Worm (Caenorhabditis elegans) whole organism, young adult: ENCODE data around the gene fbxa-69.
"Not testable (repeated sequence)": the region's sequence is repeated elsewhere in the genome, so short reads cannot be mapped to it uniquely, and the experiment has no call there.

ENCODE experiments used
- B0019.2 ChIP-seq: fragments of 200-800 bp; sonication (Bioruptor generic); conservative IDR thresholded peaks from 2 replicates; pipeline ENCODE4 v1.3.6; 2022; ENCODE audit warnings: missing genetic modification reagents, missing genetic modification characterization, missing compliant biosample characterization
- B0261.1 ChIP-seq: sonication (generic microtip); optimal IDR thresholded peaks from 2 replicates; lab custom pipeline; 2016; ENCODE audit warnings: mild to moderate bottlenecking, missing genetic modification characterization, moderate library complexity, missing compliant biosample characterization
- C17E4.6 ChIP-seq: fragments of 200-800 bp; sonication (Bioruptor generic); IDR thresholded peaks from 2 replicates; pipeline ENCODE4 v1.3.6; 2022; ENCODE audit warnings: missing genetic modification reagents, missing genetic modification characterization, missing compliant biosample characterization
- D2030.7 ChIP-seq: fragments of 200-800 bp; sonication (Bioruptor generic); IDR thresholded peaks from 2 replicates; pipeline ENCODE4 v1.3.6; 2022; ENCODE audit warnings: missing genetic modification reagents, missing genetic modification characterization, missing compliant biosample characterization
- F37B4.10 ChIP-seq: fragments of 200-800 bp; sonication (Bioruptor generic); IDR thresholded peaks from 2 replicates; pipeline ENCODE4 v1.3.6; 2022; ENCODE audit warnings: missing genetic modification characterization, missing compliant biosample characterization
- Y53F4B.3 ChIP-seq: fragments of 200-800 bp; sonication (Bioruptor generic); IDR thresholded peaks from 2 replicates; pipeline ENCODE4 v1.3.6; 2022; ENCODE audit warnings: missing genetic modification reagents, missing genetic modification characterization, missing compliant biosample characterization
- Y53G8AR.9 ChIP-seq: fragments of 200-800 bp; sonication (Bioruptor generic); conservative IDR thresholded peaks from 2 replicates; pipeline ENCODE4 v1.3.6; 2022; ENCODE audit warnings: missing genetic modification reagents, missing genetic modification characterization, missing compliant biosample characterization
- Y95B8A.8 ChIP-seq: fragments of 200-800 bp; sonication (Bioruptor generic); IDR thresholded peaks from 2 replicates; pipeline ENCODE4 v1.3.6; 2022; ENCODE audit warnings: missing genetic modification reagents, missing genetic modification characterization, missing compliant biosample characterization
- aptf-3 ChIP-seq: fragments of 200-800 bp; sonication (Bioruptor generic); IDR thresholded peaks from 2 replicates; pipeline ENCODE4 v1.3.6; 2022; ENCODE audit warnings: missing genetic modification characterization, missing compliant biosample characterization
- attf-3 ChIP-seq: fragments of 200-800 bp; sonication (Bioruptor generic); conservative IDR thresholded peaks from 2 replicates; pipeline ENCODE4 v1.3.6; 2022; ENCODE audit warnings: missing genetic modification reagents, missing genetic modification characterization, missing compliant biosample characterization
- attf-6 ChIP-seq: fragments of 200-800 bp; sonication (Bioruptor generic); IDR thresholded peaks from 2 replicates; pipeline ENCODE4 v1.3.6; 2022; ENCODE audit warnings: missing genetic modification reagents, missing genetic modification characterization, missing compliant biosample characterization
- bed-1 ChIP-seq: fragments of 200-800 bp; sonication (Bioruptor generic); IDR thresholded peaks from 2 replicates; pipeline ENCODE4 v1.3.6; 2022; ENCODE audit warnings: missing genetic modification reagents, missing genetic modification characterization, missing compliant biosample characterization
- cebp-1 ChIP-seq, 2 experiments: fragments of 200-800 bp in 1 of 2; sonication (Bioruptor generic) in 1 of 2; sonication (generic microtip) in 1 of 2; IDR thresholded peaks in 1 of 2; optimal IDR thresholded peaks in 1 of 2; 2 replicates each; pipeline versions ENCODE4 v1.3.6 to Lab custom; 2017 to 2022; ENCODE audit warnings: missing compliant biosample characterization in 2 of 2, missing genetic modification characterization in 2 of 2, mild to moderate bottlenecking in 1 of 2, missing genetic modification reagents in 1 of 2, moderate library complexity in 1 of 2
- cebp-2 ChIP-seq: fragments of 200-800 bp; sonication (Bioruptor generic); IDR thresholded peaks from 2 replicates; pipeline ENCODE4 v1.3.6; 2022; ENCODE audit warnings: missing genetic modification characterization, missing compliant biosample characterization
- ceh-100 ChIP-seq: fragments of 200-800 bp; sonication (Bioruptor generic); IDR thresholded peaks from 2 replicates; pipeline ENCODE4 v1.3.6; 2022; ENCODE audit warnings: missing genetic modification reagents, missing genetic modification characterization, missing compliant biosample characterization
- ceh-40 ChIP-seq: fragments of 200-800 bp; sonication (Bioruptor generic); IDR thresholded peaks from 2 replicates; pipeline ENCODE4 v1.3.6; 2022; ENCODE audit warnings: missing genetic modification characterization, missing compliant biosample characterization
- ceh-91 ChIP-seq: fragments of 200-800 bp; sonication (Bioruptor generic); IDR thresholded peaks from 2 replicates; pipeline ENCODE4 v1.3.6; 2022; ENCODE audit warnings: missing genetic modification reagents, missing genetic modification characterization, missing compliant biosample characterization
- dox-1 ChIP-seq: fragments of 200-800 bp; sonication (Bioruptor generic); IDR thresholded peaks from 2 replicates; pipeline ENCODE4 v1.3.6; 2022; ENCODE audit warnings: missing genetic modification reagents, missing genetic modification characterization, missing compliant biosample characterization
- efl-1 ChIP-seq: fragments of 150-350 bp; optimal IDR thresholded peaks from 2 replicates; lab custom pipeline; 2014; ENCODE audit warnings: missing biosample characterization, missing genetic modification reagents, missing genetic modification characterization
- egl-18 ChIP-seq: fragments of 200-800 bp; sonication (Bioruptor generic); IDR thresholded peaks from 2 replicates; pipeline ENCODE4 v1.3.6; 2022; ENCODE audit warnings: missing genetic modification reagents, missing genetic modification characterization, missing compliant biosample characterization
- egl-44 ChIP-seq: fragments of 200-800 bp; sonication (Bioruptor generic); IDR thresholded peaks from 2 replicates; pipeline ENCODE4 v1.3.6; 2022; ENCODE audit warnings: missing genetic modification reagents, missing genetic modification characterization, missing compliant biosample characterization
- egrh-3 ChIP-seq: fragments of 200-800 bp; sonication (Bioruptor generic); IDR thresholded peaks from 2 replicates; pipeline ENCODE4 v1.3.6; 2022; ENCODE audit warnings: missing genetic modification reagents, missing genetic modification characterization, missing compliant biosample characterization
- ekl-4 ChIP-seq: fragments of 200-800 bp; sonication (Bioruptor generic); IDR thresholded peaks from 2 replicates; pipeline ENCODE4 v1.3.6; 2022; ENCODE audit warnings: missing genetic modification reagents, missing genetic modification characterization, missing compliant biosample characterization
- hmg-1.2 ChIP-seq: fragments of 200-800 bp; sonication (Bioruptor generic); IDR thresholded peaks from 2 replicates; pipeline ENCODE4 v1.3.6; 2022; ENCODE audit warnings: missing genetic modification reagents, missing genetic modification characterization, missing compliant biosample characterization
- hmg-20 ChIP-seq: fragments of 200-800 bp; sonication (Bioruptor generic); IDR thresholded peaks from 2 replicates; pipeline ENCODE4 v1.3.6; 2022; ENCODE audit warnings: missing genetic modification reagents, missing genetic modification characterization, missing compliant biosample characterization
- hsf-1 ChIP-seq: fragments of 200-800 bp; sonication (Bioruptor generic); IDR thresholded peaks from 2 replicates; pipeline ENCODE4 v1.3.6; 2022; ENCODE audit warnings: missing genetic modification reagents, missing genetic modification characterization, missing compliant biosample characterization
- lin-26 ChIP-seq: fragments of 200-800 bp; sonication (Bioruptor generic); IDR thresholded peaks from 2 replicates; pipeline ENCODE4 v1.3.6; 2022; ENCODE audit warnings: missing genetic modification reagents, missing genetic modification characterization, missing compliant biosample characterization
- lir-1 ChIP-seq: fragments of 200-800 bp; sonication (Bioruptor generic); conservative IDR thresholded peaks from 2 replicates; pipeline ENCODE4 v1.3.6; 2022; ENCODE audit warnings: missing genetic modification reagents, missing genetic modification characterization, missing compliant biosample characterization
- madf-6 ChIP-seq: fragments of 200-800 bp; sonication (Bioruptor generic); IDR thresholded peaks from 2 replicates; pipeline ENCODE4 v1.3.6; 2022; ENCODE audit warnings: missing genetic modification reagents, missing genetic modification characterization, missing compliant biosample characterization
- mcd-1 ChIP-seq: fragments of 200-800 bp; sonication (Bioruptor generic); IDR thresholded peaks from 2 replicates; pipeline ENCODE4 v1.3.6; 2022; ENCODE audit warnings: missing genetic modification reagents, missing genetic modification characterization, missing compliant biosample characterization
- mes-4 ChIP-seq: sonication (generic microtip); optimal IDR thresholded peaks from 2 replicates; lab custom pipeline; 2016; ENCODE audit warnings: missing genotype, missing genetic modification characterization, missing compliant biosample characterization
- nfya-1 ChIP-seq: sonication (generic microtip); optimal IDR thresholded peaks from 2 replicates; lab custom pipeline; 2017; ENCODE audit warnings: antibody characterized with exemption, missing compliant biosample characterization, missing genetic modification characterization, borderline replicate concordance; ENCODE audit not compliant: insufficient read depth
- nfyb-1 ChIP-seq: fragments of 200-800 bp; sonication (Bioruptor generic); IDR thresholded peaks from 2 replicates; pipeline ENCODE4 v1.3.6; 2022; ENCODE audit warnings: missing genetic modification reagents, missing genetic modification characterization, missing compliant biosample characterization
- nhr-120 ChIP-seq: fragments of 200-800 bp; sonication (Bioruptor generic); IDR thresholded peaks from 2 replicates; pipeline ENCODE4 v1.3.6; 2022; ENCODE audit warnings: missing genetic modification characterization, missing compliant biosample characterization
- nhr-90 ChIP-seq: sonication (generic microtip); optimal IDR thresholded peaks from 2 replicates; lab custom pipeline; 2016; ENCODE audit warnings: missing genotype, mild to moderate bottlenecking, missing genetic modification characterization, missing compliant biosample characterization
- pbrm-1 ChIP-seq: fragments of 200-800 bp; sonication (Bioruptor generic); IDR thresholded peaks from 2 replicates; pipeline ENCODE4 v1.3.6; 2022; ENCODE audit warnings: missing genetic modification reagents, missing genetic modification characterization, missing compliant biosample characterization
- rcor-1 ChIP-seq: fragments of 200-800 bp; sonication (Bioruptor generic); IDR thresholded peaks from 2 replicates; pipeline ENCODE4 v1.3.6; 2022; ENCODE audit warnings: missing genetic modification reagents, missing genetic modification characterization, missing compliant biosample characterization
- rpc-1 ChIP-seq, 2 experiments: fragments of 150-350 bp in 1 of 2; sonication (generic microtip) in 1 of 2; optimal IDR thresholded peaks; 2 replicates each; lab custom pipeline; 2014 to 2018; ENCODE audit warnings: missing biosample characterization in 1 of 2, missing genetic modification characterization in 1 of 2, missing genetic modification reagents in 1 of 2, missing genotype in 1 of 2
- sea-2 ChIP-seq: fragments of 200-800 bp; sonication (Bioruptor generic); IDR thresholded peaks from 2 replicates; pipeline ENCODE4 v1.3.6; 2022; ENCODE audit warnings: missing genetic modification characterization, missing compliant biosample characterization
- tbp1 ChIP-seq: fragments of 200-800 bp; sonication (Bioruptor generic); optimal IDR thresholded peaks from 2 replicates; lab custom pipeline; 2018; ENCODE audit warnings: mild to moderate bottlenecking, missing genetic modification characterization, missing compliant biosample characterization
- ztf-18 ChIP-seq: sonication (generic microtip); optimal IDR thresholded peaks from 2 replicates; lab custom pipeline; 2016; ENCODE audit warnings: missing genotype, mild to moderate bottlenecking, missing genetic modification characterization, missing compliant biosample characterization
- ztf-22 ChIP-seq: fragments of 200-800 bp; sonication (Bioruptor generic); optimal IDR thresholded peaks from 2 replicates; lab custom pipeline; 2018; ENCODE audit warnings: mild to moderate bottlenecking, missing genetic modification characterization, moderate library complexity, missing compliant biosample characterization
- ztf-25 ChIP-seq: fragments of 200-800 bp; sonication (Bioruptor generic); IDR thresholded peaks from 2 replicates; pipeline ENCODE4 v1.3.6; 2022; ENCODE audit warnings: missing genetic modification reagents, missing genetic modification characterization, missing compliant biosample characterization
- ztf-28 ChIP-seq: fragments of 200-800 bp; sonication (Bioruptor generic); IDR thresholded peaks from 2 replicates; pipeline ENCODE4 v1.3.6; 2022; ENCODE audit warnings: missing genetic modification reagents, missing genetic modification characterization, missing compliant biosample characterization

fbxa-69 gene

DNA sequence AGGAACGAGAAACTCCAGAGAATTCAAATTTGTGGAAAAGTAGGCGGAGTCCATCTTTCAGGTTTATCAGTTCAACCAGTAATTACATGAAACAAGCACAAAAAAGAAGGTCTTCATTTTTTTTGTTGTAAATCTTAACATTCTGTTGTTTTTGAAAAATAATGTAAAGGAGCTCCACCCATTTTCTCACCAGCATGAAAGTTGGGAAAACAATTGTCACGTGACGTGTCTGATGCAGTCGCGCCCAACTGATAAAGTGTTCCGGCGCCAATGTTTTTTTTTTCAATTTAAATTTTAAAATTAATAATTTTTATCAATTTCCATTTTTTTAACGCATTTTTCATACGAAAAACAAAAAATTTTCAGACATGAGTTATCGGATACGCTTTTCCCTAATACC is 46.7 kb downstream of the fbxa-69 start, which contains the start of gene F57A10.4:
TSS of gene F57A10.4 (plus strand) at position 367 of the 400 bp plus-strand sequence.
- TF ChIP-seq madf-6 (GFP tag; lab: Robert Waterston, UW) (peak; percentile 38; the same call in 1 of the 2 replicates), ceh-100 (GFP tag; lab: Robert Waterston, UW) (peak; percentile 85), efl-1 (GFP tag; lab: Kevin White, UChicago) (peak; percentile 45), ztf-18 (tag; lab: Kevin White, UChicago) (peak; percentile 35), ceh-91 (peak; percentile 29; the same call in 1 of the 2 replicates), ztf-22 (no peak), nfya-1 (no peak), D2030.7 (peak; percentile 46; the same call in 1 of the 2 replicates), lin-26 (GFP tag; lab: Robert Waterston, UW) (no peak), mcd-1 (GFP tag; lab: Robert Waterston, UW) (peak; percentile 36; the same call in 1 of the 2 replicates)

DNA sequence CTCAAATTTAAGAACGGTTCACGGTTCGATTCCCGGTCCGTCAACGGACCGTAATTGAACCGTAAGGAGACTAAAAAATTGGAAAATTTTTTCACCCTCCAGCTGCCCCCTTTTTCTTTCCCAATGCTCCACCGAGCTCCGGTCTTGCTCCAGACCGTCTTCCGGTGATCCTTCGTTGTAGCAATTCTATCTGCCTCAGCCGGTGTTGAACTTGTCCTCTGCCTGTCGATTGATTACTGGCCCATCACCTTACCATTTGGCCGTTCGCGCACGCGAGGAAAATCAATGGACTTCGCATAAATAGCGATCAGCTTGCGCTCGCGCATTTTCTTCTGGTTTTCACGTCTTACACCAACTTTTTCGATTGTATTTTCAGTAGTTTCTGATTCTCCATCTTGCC is 48.4 kb downstream of the fbxa-69 start:
- TF ChIP-seq ceh-40 (0 out of 2 replicates have a peak, but pooled peaks have one; percentile 40), cebp-2 (GFP tag; lab: Robert Waterston, UW) (peak; percentile 94; the same call in 1 of the 2 replicates), attf-3 (GFP tag; lab: Robert Waterston, UW) (0 out of 2 replicates have a peak, but pooled peaks have one; percentile 35), Y53G8AR.9 (GFP tag; lab: Robert Waterston, UW) (peak; percentile 84), C17E4.6 (GFP tag; lab: Robert Waterston, UW) (peak; percentile 84), rpc-1 (tag; optimal IDR thresholded peaks at IDR 0.05; lab: Kevin White, UChicago) (peak; percentile 61), cebp-1 (GFP tag; IDR thresholded peaks at IDR 0.05; lab: Robert Waterston, UW) (peak; percentile 59), rcor-1 (GFP tag; lab: Robert Waterston, UW) (peak; percentile 80), nfyb-1 (GFP tag; lab: Robert Waterston, UW) (peak; percentile 87), sea-2 (0 out of 2 replicates have a peak, but pooled peaks have one; percentile 60), dox-1 (GFP tag; lab: Robert Waterston, UW) (peak; percentile 83), nhr-90 (tag; lab: Kevin White, UChicago) (peak; percentile 19), Y95B8A.8 (GFP tag; lab: Robert Waterston, UW) (peak; percentile 69; the same call in 1 of the 2 replicates), B0019.2 (GFP tag; lab: Robert Waterston, UW) (peak; percentile 53), egrh-3 (GFP tag; lab: Robert Waterston, UW) (peak; percentile 41; the same call in 1 of the 2 replicates), D2030.7 (peak; percentile 89), F37B4.10 (GFP tag; lab: Robert Waterston, UW) (peak; percentile 89; the same call in 1 of the 2 replicates), ztf-28 (GFP tag; lab: Robert Waterston, UW) (peak; percentile 77; the same call in 1 of the 2 replicates), Y53F4B.3 (GFP tag; lab: Robert Waterston, UW) (peak; percentile 76), hmg-20 (GFP tag; lab: Robert Waterston, UW) (peak; percentile 75), hsf-1 (peak; percentile 69), aptf-3 (peak; percentile 95; the same call in 1 of the 2 replicates), lir-1 (0 out of 2 replicates have a peak, but pooled peaks have one; percentile 37), lin-26 (GFP tag; lab: Robert Waterston, UW) (peak; percentile 99), mes-4 (tag; lab: Kevin White, UChicago) (peak; percentile 22), madf-6 (GFP tag; lab: Robert Waterston, UW) (peak; percentile 79), ztf-25 (GFP tag; lab: Robert Waterston, UW) (peak; percentile 72; the same call in 1 of the 2 replicates), egl-18 (0 out of 2 replicates have a peak, but pooled peaks have one; percentile 29), nhr-120 (GFP tag; lab: Robert Waterston, UW) (peak; percentile 86; the same call in 1 of the 2 replicates), B0261.1 (peak; percentile 60), bed-1 (GFP tag; lab: Robert Waterston, UW) (peak; percentile 84; the same call in 1 of the 2 replicates), mcd-1 (GFP tag; lab: Robert Waterston, UW) (peak; percentile 79), hmg-1.2 (GFP tag; lab: Robert Waterston, UW) (peak; percentile 65), ceh-91 (0 out of 2 replicates have a peak, but pooled peaks have one; percentile 19), pbrm-1 (GFP tag; lab: Robert Waterston, UW) (peak; percentile 76), ceh-100 (GFP tag; lab: Robert Waterston, UW) (peak; percentile 74), ztf-18 (tag; lab: Kevin White, UChicago) (peak; percentile 80), attf-6 (peak; percentile 89), tbp1 (GFP tag; lab: Kevin White, UChicago) (peak; percentile 82), egl-44 (GFP tag; lab: Robert Waterston, UW) (peak; percentile 95), ekl-4 (GFP tag; lab: Robert Waterston, UW) (peak; percentile 85)
- not testable (repeated sequence) for TF ChIP-seq rpc-1 (optimal IDR thresholded peaks at IDR 0.05; lab: Kevin White, UChicago); cebp-1 (tag; optimal IDR thresholded peaks at IDR 0.05; lab: Kevin White, UChicago)
